Worm (Caenorhabditis elegans): ENCODE measurements around the gene bath-44.

ce11 chrII:7413764-7414163, 19.0 kb downstream of the bath-44 start:
- TF ChIP-seq ztf-11 (tag; optimal IDR thresholded peaks at IDR 0.05): no peak
- TF ChIP-seq pqm-1 (tag; optimal IDR thresholded peaks at IDR 0.05): no peak
- TF ChIP-seq snpc-4 (tag; optimal IDR thresholded peaks at IDR 0.05): no peak
- TF ChIP-seq egl-27 (tag; optimal IDR thresholded peaks at IDR 0.05): no peak
- TF ChIP-seq unc-62 (GFP tag; optimal IDR thresholded peaks at IDR 0.05): no peak
- no peak for TF ChIP-seq daf-12 (tag; optimal IDR thresholded peaks at IDR 0.05)
- TF ChIP-seq nfya-1 (tag; optimal IDR thresholded peaks at IDR 0.05; ENCODE audit: insufficient read depth): no peak
- TF ChIP-seq pha-4 (tag; optimal IDR thresholded peaks at IDR 0.05): no peak
- no peak for TF ChIP-seq jun-1 (tag; optimal IDR thresholded peaks at IDR 0.05)
- TF ChIP-seq nhr-43 (tag; optimal IDR thresholded peaks at IDR 0.05; ENCODE audit: poor library complexity, severe bottlenecking): no peak
- TF ChIP-seq ceh-28 (tag; optimal IDR thresholded peaks at IDR 0.05): no peak
- no peak for TF ChIP-seq skn-1 (tag; optimal IDR thresholded peaks at IDR 0.05)
- no peak for TF ChIP-seq nhr-77 (tag; optimal IDR thresholded peaks at IDR 0.05)
- no peak for TF ChIP-seq R02D3.7 (tag; optimal IDR thresholded peaks at IDR 0.05)
